Worm (Caenorhabditis elegans) whole organism, L1 larva: ENCODE measurements around the gene cpr-1.

Experiments used
- C04F5.9 ChIP-seq: sonication (generic microtip); optimal IDR thresholded peaks from 2 replicates; lab custom pipeline; 2016; ENCODE audit warnings: missing genetic modification characterization, missing compliant biosample characterization
- C16A3.4 ChIP-seq: fragments of 150-350 bp; optimal IDR thresholded peaks from 2 replicates; lab custom pipeline; 2014; ENCODE audit warnings: missing biosample characterization, missing genetic modification characterization
- C34B4.2 ChIP-seq: sonication (generic microtip); optimal IDR thresholded peaks from 2 replicates; lab custom pipeline; 2017; ENCODE audit warnings: mild to moderate bottlenecking, missing genetic modification characterization, missing compliant biosample characterization
- F16B12.6 ChIP-seq: fragments of 150-350 bp; optimal IDR thresholded peaks from 2 replicates; lab custom pipeline; 2014; ENCODE audit warnings: missing biosample characterization, missing genetic modification characterization
- aha-1 ChIP-seq: fragments of 150-350 bp; optimal IDR thresholded peaks from 2 replicates; lab custom pipeline; 2014; ENCODE audit warnings: missing biosample characterization, missing genetic modification characterization
- alr-1 ChIP-seq: fragments of 200-800 bp; sonication (Bioruptor generic); optimal IDR thresholded peaks from 2 replicates; lab custom pipeline; 2018; ENCODE audit warnings: borderline replicate concordance, mild to moderate bottlenecking, missing genetic modification characterization, missing compliant biosample characterization
- aly-2 ChIP-seq: fragments of 150-350 bp; optimal IDR thresholded peaks from 2 replicates; lab custom pipeline; 2014; ENCODE audit warnings: missing biosample characterization, missing genetic modification characterization
- blmp-1 ChIP-seq: fragments of 150-350 bp; optimal IDR thresholded peaks from 2 replicates; lab custom pipeline; 2014; ENCODE audit warnings: missing biosample characterization, missing genetic modification characterization
- ceh-8 ChIP-seq: fragments of 200-800 bp; sonication (Bioruptor generic); optimal IDR thresholded peaks from 2 replicates; lab custom pipeline; 2018; ENCODE audit warnings: mild to moderate bottlenecking, missing genetic modification characterization, moderate library complexity, missing compliant biosample characterization
- ceh-82 ChIP-seq, 3 experiments: fragments of 150-350 bp in 1 of 3; sonication (generic microtip) in 2 of 3; optimal IDR thresholded peaks; 2 replicates each; lab custom pipeline; 2014 to 2017; ENCODE audit warnings: missing biosample characterization in 3 of 3, missing genetic modification characterization in 3 of 3
- ceh-88 ChIP-seq: fragments of 200-800 bp; sonication (Bioruptor generic); IDR thresholded peaks from 2 replicates; pipeline ENCODE4 v1.3.6; 2022; ENCODE audit warnings: missing genetic modification characterization, missing compliant biosample characterization
- ces-1 ChIP-seq: fragments of 150-350 bp; optimal IDR thresholded peaks from 2 replicates; lab custom pipeline; 2014; ENCODE audit warnings: missing biosample characterization, missing genetic modification reagents, missing genetic modification characterization
- dsc-1 ChIP-seq: sonication (generic microtip); optimal IDR thresholded peaks from 2 replicates; lab custom pipeline; 2016; ENCODE audit warnings: mild to moderate bottlenecking, missing genetic modification characterization, missing compliant biosample characterization
- efl-1 ChIP-seq, 4 experiments: fragments of 150-350 bp; optimal IDR thresholded peaks in 3 of 4; peaks in 1 of 4; 1 replicate in 1 of 4; 2 replicates in 3 of 4; lab custom pipeline; 2014; ENCODE audit warnings: missing biosample characterization in 2 of 4, missing genetic modification characterization in 2 of 4, missing genetic modification reagents in 2 of 4
- efl-3 ChIP-seq: fragments of 200-800 bp; sonication (Bioruptor generic); optimal IDR thresholded peaks from 2 replicates; lab custom pipeline; 2018; ENCODE audit warnings: mild to moderate bottlenecking, missing genetic modification characterization, missing compliant biosample characterization
- egl-27 ChIP-seq, 2 experiments: fragments of 150-350 bp in 1 of 2; sonication (generic microtip); optimal IDR thresholded peaks; 3 replicates each; lab custom pipeline; 2017 to 2018; ENCODE audit warnings: missing biosample characterization in 2 of 2, missing genetic modification characterization in 2 of 2, missing genetic modification reagents in 2 of 2
- elt-2 ChIP-seq: sonication (generic microtip); optimal IDR thresholded peaks from 2 replicates; lab custom pipeline; 2016; ENCODE audit warnings: missing genetic modification characterization, mild to moderate bottlenecking, inconsistent platforms, missing compliant biosample characterization, missing genetic modification reagents
- ets-5 ChIP-seq: fragments of 200-800 bp; sonication (Bioruptor generic); IDR thresholded peaks from 2 replicates; pipeline ENCODE4 v1.3.6; 2022; ENCODE audit warnings: missing genetic modification characterization, missing compliant biosample characterization
- fkh-4 ChIP-seq: sonication (generic microtip); optimal IDR thresholded peaks from 2 replicates; lab custom pipeline; 2016; ENCODE audit warnings: missing compliant biosample characterization, missing genetic modification characterization, borderline replicate concordance
- fos-1 ChIP-seq: fragments of 150-350 bp; optimal IDR thresholded peaks from 2 replicates; lab custom pipeline; 2014; ENCODE audit warnings: missing biosample characterization, missing genetic modification characterization
- hlh-4 ChIP-seq: sonication (generic microtip); optimal IDR thresholded peaks from 2 replicates; lab custom pipeline; 2016; ENCODE audit warnings: mild to moderate bottlenecking, missing genetic modification characterization, missing compliant biosample characterization
- hpl-2 ChIP-seq: fragments of 150-350 bp; optimal IDR thresholded peaks from 2 replicates; lab custom pipeline; 2014; ENCODE audit warnings: missing biosample characterization, missing genetic modification reagents, missing genetic modification characterization
- irx-1 ChIP-seq: sonication (generic microtip); optimal IDR thresholded peaks from 2 replicates; lab custom pipeline; 2016; ENCODE audit warnings: missing genetic modification characterization, missing compliant biosample characterization
- isw-1 ChIP-seq: fragments of 200-800 bp; sonication (Bioruptor generic); IDR thresholded peaks from 2 replicates; pipeline ENCODE4 v1.3.6; 2022; ENCODE audit warnings: missing genetic modification characterization, missing compliant biosample characterization
- jun-1 ChIP-seq: fragments of 150-350 bp; optimal IDR thresholded peaks from 2 replicates; lab custom pipeline; 2014; ENCODE audit warnings: missing biosample characterization, missing genetic modification reagents, missing genetic modification characterization
- lin-13 ChIP-seq: fragments of 150-350 bp; optimal IDR thresholded peaks from 2 replicates; lab custom pipeline; 2014; ENCODE audit warnings: missing biosample characterization, missing genetic modification reagents, missing genetic modification characterization
- lin-35 ChIP-seq, 2 experiments: fragments of 150-350 bp; optimal IDR thresholded peaks; 2 replicates each; lab custom pipeline; 2014; ENCODE audit warnings: missing biosample characterization in 2 of 2, missing genetic modification characterization in 2 of 2, missing genetic modification reagents in 2 of 2
- lsy-2 ChIP-seq, 2 experiments: fragments of 150-350 bp; optimal IDR thresholded peaks; 2 replicates each; lab custom pipeline; 2014; ENCODE audit warnings: missing biosample characterization in 2 of 2, missing genetic modification characterization in 2 of 2
- mep-1 ChIP-seq: fragments of 150-350 bp; optimal IDR thresholded peaks from 2 replicates; lab custom pipeline; 2014; ENCODE audit warnings: missing biosample characterization, missing genetic modification characterization
- nhr-12 ChIP-seq: sonication (generic microtip); optimal IDR thresholded peaks from 2 replicates; lab custom pipeline; 2017; ENCODE audit warnings: missing biosample characterization, missing genetic modification characterization
- nhr-19 ChIP-seq: fragments of 200-800 bp; sonication (Bioruptor generic); conservative IDR thresholded peaks from 2 replicates; pipeline ENCODE4 v1.3.6; 2022; ENCODE audit warnings: missing genetic modification characterization, missing compliant biosample characterization
- nhr-20 ChIP-seq: sonication (generic microtip); optimal IDR thresholded peaks from 2 replicates; lab custom pipeline; 2016; ENCODE audit warnings: mild to moderate bottlenecking, missing genetic modification characterization, missing compliant biosample characterization
- nhr-28 ChIP-seq: fragments of 150-350 bp; optimal IDR thresholded peaks from 2 replicates; lab custom pipeline; 2014; ENCODE audit warnings: missing biosample characterization, missing genetic modification characterization
- nhr-47 ChIP-seq: sonication (generic microtip); optimal IDR thresholded peaks from 2 replicates; lab custom pipeline; 2016; ENCODE audit warnings: mild to moderate bottlenecking, missing genetic modification characterization, moderate library complexity, missing compliant biosample characterization
- nhr-71 ChIP-seq: sonication (generic microtip); optimal IDR thresholded peaks from 2 replicates; lab custom pipeline; 2016; ENCODE audit warnings: mild to moderate bottlenecking, missing genetic modification characterization, moderate library complexity, missing compliant biosample characterization
- nhr-76 ChIP-seq: sonication (generic microtip); optimal IDR thresholded peaks from 2 replicates; lab custom pipeline; 2017; ENCODE audit warnings: missing biosample characterization, missing genetic modification characterization
- nhr-77 ChIP-seq: fragments of 150-350 bp; optimal IDR thresholded peaks from 2 replicates; lab custom pipeline; 2014; ENCODE audit warnings: missing biosample characterization, missing genetic modification characterization
- nhr-84 ChIP-seq: sonication (generic microtip); optimal IDR thresholded peaks from 2 replicates; lab custom pipeline; 2017; ENCODE audit warnings: missing biosample characterization, missing genetic modification characterization
- nhr-85 ChIP-seq: sonication (generic microtip); peaks from one replicate; lab custom pipeline; 2016; ENCODE audit warnings: missing genetic modification characterization, inconsistent platforms, missing compliant biosample characterization
- nhr-90 ChIP-seq: sonication (generic microtip); optimal IDR thresholded peaks from 2 replicates; lab custom pipeline; 2016; ENCODE audit warnings: mild to moderate bottlenecking, missing genetic modification characterization, missing compliant biosample characterization; ENCODE audit not compliant: poor library complexity
- pag-3 ChIP-seq: sonication (generic microtip); optimal IDR thresholded peaks from 2 replicates; lab custom pipeline; 2017; ENCODE audit warnings: missing genetic modification characterization, mild to moderate bottlenecking, missing compliant biosample characterization, antibody characterized with exemption, borderline replicate concordance; ENCODE audit not compliant: insufficient read depth
- rnt-1 ChIP-seq: sonication (generic microtip); optimal IDR thresholded peaks from 2 replicates; lab custom pipeline; 2016; ENCODE audit warnings: mild to moderate bottlenecking, missing genetic modification characterization, moderate library complexity, missing compliant biosample characterization
- snpc-4 ChIP-seq: fragments of 150-350 bp; optimal IDR thresholded peaks from 2 replicates; lab custom pipeline; 2014; ENCODE audit warnings: missing biosample characterization, missing genetic modification characterization
- snu-23 ChIP-seq: sonication (generic microtip); optimal IDR thresholded peaks from 2 replicates; lab custom pipeline; 2016; ENCODE audit warnings: missing genetic modification characterization, missing compliant biosample characterization
- sox-4 ChIP-seq: sonication (generic microtip); optimal IDR thresholded peaks from 2 replicates; lab custom pipeline; 2016; ENCODE audit warnings: missing genetic modification characterization, missing compliant biosample characterization
- sup-37 ChIP-seq: fragments of 200-800 bp; sonication (Bioruptor generic); optimal IDR thresholded peaks from 2 replicates; lab custom pipeline; 2018; ENCODE audit warnings: mild to moderate bottlenecking, missing genetic modification characterization, missing compliant biosample characterization
- tbx-2 ChIP-seq: sonication (generic microtip); optimal IDR thresholded peaks from 2 replicates; lab custom pipeline; 2016; ENCODE audit warnings: missing genetic modification characterization, missing compliant biosample characterization
- tlp-1 ChIP-seq: fragments of 150-350 bp; optimal IDR thresholded peaks from 2 replicates; lab custom pipeline; 2014; ENCODE audit warnings: missing biosample characterization, missing genetic modification characterization
- unc-130 ChIP-seq: fragments of 150-350 bp; optimal IDR thresholded peaks from 2 replicates; lab custom pipeline; 2017; ENCODE audit warnings: missing biosample characterization, missing genetic modification characterization, inconsistent platforms
- unc-30 ChIP-seq: sonication (generic microtip); optimal IDR thresholded peaks from 2 replicates; lab custom pipeline; 2017; ENCODE audit warnings: missing biosample characterization, missing genetic modification characterization
- vab-15 ChIP-seq: sonication (generic microtip); optimal IDR thresholded peaks from 2 replicates; lab custom pipeline; 2017; ENCODE audit warnings: missing genotype, mild to moderate bottlenecking, missing genetic modification characterization, missing compliant biosample characterization
- zag-1 ChIP-seq: fragments of 150-350 bp; optimal IDR thresholded peaks from 2 replicates; lab custom pipeline; 2014; ENCODE audit warnings: missing biosample characterization, missing genetic modification characterization
- zip-4 ChIP-seq: fragments of 200-800 bp; sonication (Bioruptor generic); optimal IDR thresholded peaks from 2 replicates; lab custom pipeline; 2018; ENCODE audit warnings: mild to moderate bottlenecking, missing genetic modification characterization, moderate library complexity, missing compliant biosample characterization
- ztf-4 ChIP-seq: fragments of 150-350 bp; optimal IDR thresholded peaks from 2 replicates; lab custom pipeline; 2014; ENCODE audit warnings: missing biosample characterization, missing genetic modification characterization

cpr-1 gene

ce11 chrV:12024273-12024672 lies 48.9 kb downstream of the cpr-1 start:
- TF ChIP-seq jun-1 (tag; lab: Kevin White, UChicago) = no peak
- no peak for TF ChIP-seq aly-2 (tag; lab: Kevin White, UChicago)
- TF ChIP-seq F16B12.6 = no peak
- no peak for TF ChIP-seq C34B4.2 (tag; lab: Kevin White, UChicago)
- no peak for TF ChIP-seq efl-1 (optimal IDR thresholded peaks at IDR 0.05; lab: Kevin White, UChicago)
- TF ChIP-seq efl-1 (GFP tag; optimal IDR thresholded peaks at IDR 0.05 in 1 of 2; lab: Kevin White, UChicago) = no peak
- no peak for TF ChIP-seq efl-3
- no peak; the same call in 1 of the 2 replicates for TF ChIP-seq isw-1 (GFP tag; lab: Robert Waterston, UW)
- TF ChIP-seq ets-5 = no peak
- TF ChIP-seq C04F5.9 (tag; lab: Kevin White, UChicago) = no peak
- no peak for TF ChIP-seq zip-4 (GFP tag; lab: Kevin White, UChicago)
- TF ChIP-seq tbx-2 = peak; percentile 53
- TF ChIP-seq aha-1 (tag; lab: Kevin White, UChicago) = no peak
- no peak for TF ChIP-seq nhr-84 (tag; lab: Kevin White, UChicago)
- TF ChIP-seq nhr-19 (GFP tag; lab: Robert Waterston, UW) = 0 out of 2 replicates have a peak, but pooled peaks have one; percentile 6
- no peak for TF ChIP-seq fkh-4 (tag; lab: Kevin White, UChicago)
- peak in 1 of 2 experiments; percentile 3 for TF ChIP-seq lsy-2 (tag; optimal IDR thresholded peaks at IDR 0.05; lab: Kevin White, UChicago)
- TF ChIP-seq irx-1 (tag; lab: Kevin White, UChicago) = peak; percentile 26
- peak; percentile 15 for TF ChIP-seq snu-23 (GFP tag; lab: Kevin White, UChicago)
- TF ChIP-seq ceh-88 = no peak
- no peak for TF ChIP-seq nhr-85 (tag; lab: Kevin White, UChicago)
- TF ChIP-seq snpc-4 (tag; lab: Kevin White, UChicago) = no peak
- no peak for TF ChIP-seq hpl-2 (GFP tag; lab: Kevin White, UChicago)
- no peak for TF ChIP-seq unc-130 (tag; lab: Kevin White, UChicago)
- TF ChIP-seq blmp-1 (tag; lab: Kevin White, UChicago) = no peak
- peak in 1 of 2 experiments; percentile 8 for TF ChIP-seq lin-35 (GFP tag; optimal IDR thresholded peaks at IDR 0.05; lab: Kevin White, UChicago)
- TF ChIP-seq fos-1 (tag; lab: Kevin White, UChicago) = no peak
- no peak for TF ChIP-seq hlh-4 (tag; lab: Kevin White, UChicago)
- no peak for TF ChIP-seq lin-13 (GFP tag; lab: Kevin White, UChicago)
- no peak for TF ChIP-seq nhr-76 (tag; lab: Kevin White, UChicago)
- no peak for TF ChIP-seq unc-30
- peak; percentile 2 for TF ChIP-seq mep-1 (tag; lab: Kevin White, UChicago)
- TF ChIP-seq egl-27 (tag; optimal IDR thresholded peaks at IDR 0.05; lab: Kevin White, UChicago) = no peak
- TF ChIP-seq dsc-1 (tag; lab: Kevin White, UChicago) = peak; percentile 20
- peak; percentile 73 for TF ChIP-seq ceh-8
- TF ChIP-seq ces-1 (GFP tag; lab: Kevin White, UChicago) = no peak
- TF ChIP-seq sox-4 (tag; lab: Kevin White, UChicago) = no peak
- TF ChIP-seq ztf-4 = peak; percentile 9
- no peak for TF ChIP-seq sup-37
- TF ChIP-seq C16A3.4 = no peak
- TF ChIP-seq rnt-1 (tag; lab: Kevin White, UChicago) = no peak
- TF ChIP-seq tlp-1 (tag; lab: Kevin White, UChicago) = no peak
- TF ChIP-seq alr-1 (tag; lab: Kevin White, UChicago) = no peak
- TF ChIP-seq nhr-28 (tag; lab: Kevin White, UChicago) = no peak
- no peak for TF ChIP-seq nhr-20 (tag; lab: Kevin White, UChicago)
- peak; percentile 63 for TF ChIP-seq nhr-71 (tag; lab: Kevin White, UChicago)
- TF ChIP-seq vab-15 (tag; lab: Kevin White, UChicago) = no peak
- no peak for TF ChIP-seq pag-3 (tag; lab: Kevin White, UChicago)
- no peak for TF ChIP-seq elt-2
- TF ChIP-seq ceh-82 (tag; optimal IDR thresholded peaks at IDR 0.05; lab: Kevin White, UChicago) = peak in 2 of 3 experiments; percentile 24 to 35
- peak; percentile 51 for TF ChIP-seq nhr-47
- no peak for TF ChIP-seq zag-1 (tag; lab: Kevin White, UChicago)
- TF ChIP-seq nhr-77 (tag; lab: Kevin White, UChicago) = no peak
- no peak for TF ChIP-seq nhr-90 (tag; lab: Kevin White, UChicago)
- TF ChIP-seq nhr-12 (tag; lab: Kevin White, UChicago) = no peak
